Worm (Caenorhabditis elegans) whole organism, L3 larva: ENCODE results near the gene Y7A5A.20.

Experiments
- R02D3.7 ChIP-seq: fragments of 150-350 bp; optimal IDR thresholded peaks from 2 replicates; lab custom pipeline; 2014; ENCODE audit warnings: missing biosample characterization, missing genetic modification characterization
- ZK546.5 ChIP-seq: sonication (generic microtip); optimal IDR thresholded peaks from 2 replicates; lab custom pipeline; 2017; ENCODE audit warnings: missing biosample characterization, missing genetic modification characterization
- aly-2 ChIP-seq: fragments of 150-350 bp; optimal IDR thresholded peaks from 2 replicates; lab custom pipeline; 2014; ENCODE audit warnings: missing biosample characterization, missing genetic modification characterization
- ama-1 ChIP-seq: fragments of 150-350 bp; optimal IDR thresholded peaks from 2 replicates; lab custom pipeline; 2018
- ceh-16 ChIP-seq: sonication (generic microtip); optimal IDR thresholded peaks from 2 replicates; lab custom pipeline; 2017; ENCODE audit warnings: missing biosample characterization, missing genetic modification characterization
- ceh-28 ChIP-seq: fragments of 150-350 bp; optimal IDR thresholded peaks from 2 replicates; lab custom pipeline; 2014; ENCODE audit warnings: missing biosample characterization, missing genetic modification reagents, missing genetic modification characterization
- ceh-9 ChIP-seq: sonication (generic microtip); optimal IDR thresholded peaks from 2 replicates; lab custom pipeline; 2018; ENCODE audit warnings: missing biosample characterization, missing genetic modification characterization
- daf-12 ChIP-seq: fragments of 150-350 bp; optimal IDR thresholded peaks from 2 replicates; lab custom pipeline; 2014; ENCODE audit warnings: missing biosample characterization, missing genetic modification reagents, missing genetic modification characterization
- egl-27 ChIP-seq: sonication (generic microtip); optimal IDR thresholded peaks from 4 replicates; lab custom pipeline; 2017; ENCODE audit warnings: missing biosample characterization, missing genetic modification reagents, missing genetic modification characterization
- elt-1 ChIP-seq: fragments of 150-350 bp; optimal IDR thresholded peaks from 2 replicates; lab custom pipeline; 2014; ENCODE audit warnings: missing biosample characterization, missing genetic modification characterization
- elt-2 ChIP-seq: sonication (generic microtip); optimal IDR thresholded peaks from 2 replicates; lab custom pipeline; 2016; ENCODE audit warnings: missing genetic modification reagents, mild to moderate bottlenecking, missing genetic modification characterization, missing compliant biosample characterization
- fos-1 ChIP-seq: fragments of 150-350 bp; optimal IDR thresholded peaks from 2 replicates; lab custom pipeline; 2014; ENCODE audit warnings: missing biosample characterization, missing genetic modification characterization
- hmg-11 ChIP-seq: sonication (generic microtip); optimal IDR thresholded peaks from 2 replicates; lab custom pipeline; 2016; ENCODE audit warnings: missing genetic modification characterization, missing compliant biosample characterization
- jun-1 ChIP-seq: fragments of 150-350 bp; optimal IDR thresholded peaks from 2 replicates; lab custom pipeline; 2014; ENCODE audit warnings: missing biosample characterization, missing genetic modification reagents, missing genetic modification characterization
- lin-15B ChIP-seq: fragments of 150-350 bp; optimal IDR thresholded peaks from 2 replicates; lab custom pipeline; 2014; ENCODE audit warnings: missing biosample characterization, missing genetic modification characterization
- lin-39 ChIP-seq: fragments of 150-350 bp; optimal IDR thresholded peaks from 2 replicates; lab custom pipeline; 2018; ENCODE audit warnings: missing biosample characterization, missing genetic modification reagents, missing genetic modification characterization
- lsy-12 ChIP-seq: sonication (generic microtip); optimal IDR thresholded peaks from 2 replicates; lab custom pipeline; 2016; ENCODE audit warnings: mild to moderate bottlenecking, missing genetic modification characterization, missing compliant biosample characterization
- mdl-1 ChIP-seq: fragments of 150-350 bp; optimal IDR thresholded peaks from 2 replicates; lab custom pipeline; 2014; ENCODE audit warnings: missing biosample characterization, missing genetic modification characterization
- mml-1 ChIP-seq: fragments of 150-350 bp; sonication (generic microtip); optimal IDR thresholded peaks from 3 replicates; lab custom pipeline; 2014; ENCODE audit warnings: missing biosample characterization, missing genetic modification characterization
- nfya-1 ChIP-seq: sonication (generic microtip); optimal IDR thresholded peaks from 2 replicates; lab custom pipeline; 2017; ENCODE audit warnings: missing genetic modification characterization, mild to moderate bottlenecking, missing compliant biosample characterization, antibody characterized with exemption, moderate library complexity; ENCODE audit not compliant: insufficient read depth
- nhr-11 ChIP-seq: fragments of 150-350 bp; optimal IDR thresholded peaks from 2 replicates; lab custom pipeline; 2014; ENCODE audit warnings: missing biosample characterization, missing genetic modification characterization
- nhr-12 ChIP-seq: fragments of 150-350 bp; optimal IDR thresholded peaks from 2 replicates; lab custom pipeline; 2014; ENCODE audit warnings: missing biosample characterization, missing genetic modification characterization
- nhr-23 ChIP-seq: fragments of 150-350 bp; optimal IDR thresholded peaks from 2 replicates; lab custom pipeline; 2014; ENCODE audit warnings: missing biosample characterization, missing genetic modification reagents, missing genetic modification characterization
- nhr-237 ChIP-seq: fragments of 150-350 bp; optimal IDR thresholded peaks from 2 replicates; lab custom pipeline; 2014; ENCODE audit warnings: missing biosample characterization, missing genetic modification characterization
- nhr-25 ChIP-seq: sonication (generic microtip); optimal IDR thresholded peaks from 2 replicates; lab custom pipeline; 2017; ENCODE audit warnings: missing biosample characterization, missing genetic modification characterization
- nhr-28 ChIP-seq: fragments of 150-350 bp; optimal IDR thresholded peaks from 2 replicates; lab custom pipeline; 2014; ENCODE audit warnings: missing biosample characterization, missing genetic modification characterization
- nhr-43 ChIP-seq: sonication (generic microtip); optimal IDR thresholded peaks from 2 replicates; lab custom pipeline; 2016; ENCODE audit warnings: mild to moderate bottlenecking, missing genetic modification characterization, missing compliant biosample characterization; ENCODE audit not compliant: poor library complexity, severe bottlenecking
- nhr-67 ChIP-seq: fragments of 150-350 bp; optimal IDR thresholded peaks from 2 replicates; lab custom pipeline; 2014; ENCODE audit warnings: missing biosample characterization, missing genetic modification characterization
- nhr-76 ChIP-seq: fragments of 150-350 bp; sonication (generic microtip); optimal IDR thresholded peaks from 5 replicates; lab custom pipeline; 2014; ENCODE audit warnings: missing biosample characterization, missing genetic modification characterization
- pha-4 ChIP-seq: fragments of 150-350 bp; optimal IDR thresholded peaks from 2 replicates; lab custom pipeline; 2014; ENCODE audit warnings: missing biosample characterization, missing genetic modification reagents, missing genetic modification characterization
- pqm-1 ChIP-seq: fragments of 150-350 bp; optimal IDR thresholded peaks from 2 replicates; lab custom pipeline; 2017; ENCODE audit warnings: missing biosample characterization, missing genetic modification characterization, inconsistent platforms
- sea-2 ChIP-seq: fragments of 150-350 bp; sonication (generic microtip); optimal IDR thresholded peaks from 4 replicates; lab custom pipeline; 2014; ENCODE audit warnings: missing biosample characterization, missing genetic modification reagents, missing genetic modification characterization
- skn-1 ChIP-seq: fragments of 150-350 bp; optimal IDR thresholded peaks from 2 replicates; lab custom pipeline; 2014; ENCODE audit warnings: missing biosample characterization, missing genetic modification characterization
- snpc-4 ChIP-seq: fragments of 150-350 bp; optimal IDR thresholded peaks from 2 replicates; lab custom pipeline; 2014; ENCODE audit warnings: missing biosample characterization, missing genetic modification characterization
- tbx-2 ChIP-seq: sonication (generic microtip); optimal IDR thresholded peaks from 2 replicates; lab custom pipeline; 2016; ENCODE audit warnings: mild to moderate bottlenecking, missing genetic modification characterization, missing compliant biosample characterization
- unc-39 ChIP-seq: sonication (generic microtip); optimal IDR thresholded peaks from 4 replicates; lab custom pipeline; 2017; ENCODE audit warnings: missing biosample characterization, missing genetic modification characterization
- zag-1 ChIP-seq: fragments of 150-350 bp; optimal IDR thresholded peaks from 2 replicates; lab custom pipeline; 2014; ENCODE audit warnings: missing biosample characterization, missing genetic modification characterization
- ztf-11 ChIP-seq: fragments of 150-350 bp; optimal IDR thresholded peaks from 2 replicates; lab custom pipeline; 2014; ENCODE audit warnings: missing biosample characterization, missing genetic modification characterization
- ztf-4 ChIP-seq: fragments of 150-350 bp; optimal IDR thresholded peaks from 2 replicates; lab custom pipeline; 2014; ENCODE audit warnings: missing biosample characterization, missing genetic modification characterization

The Y7A5A.20 gene

DNA sequence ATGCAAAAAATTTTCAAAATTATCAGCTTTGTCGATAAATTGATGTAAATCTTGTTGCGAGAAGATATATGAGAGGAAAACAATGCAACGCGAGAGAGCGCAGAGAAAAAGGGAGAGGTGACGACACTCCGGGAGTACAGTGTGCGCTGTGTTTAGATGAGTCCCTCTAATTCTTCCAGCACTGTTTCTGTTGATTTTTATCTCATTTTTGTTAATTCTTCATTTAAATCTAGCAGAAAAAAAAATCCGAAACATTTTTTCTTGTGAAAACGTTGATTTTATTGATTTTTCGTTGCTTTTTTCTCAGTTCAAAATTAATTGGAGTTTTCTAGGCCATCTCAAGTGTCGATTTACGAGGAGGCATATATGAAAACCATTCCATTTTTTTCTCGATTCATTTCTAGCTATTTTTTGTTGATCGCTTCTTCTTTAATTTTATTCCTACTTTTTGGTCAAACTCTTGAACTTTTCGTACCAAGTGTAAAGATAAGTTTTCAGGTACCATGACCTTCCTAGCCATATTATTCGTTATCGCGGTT lies 21.3 kb downstream of the Y7A5A.20 start, which contains the start of gene acl-1 (continued):
- TF ChIP-seq nhr-67 (no peak), nhr-12 (tag; lab: Kevin White, UChicago) (no peak), mdl-1 (tag; lab: Kevin White, UChicago) (peak; percentile 8), zag-1 (peak; percentile 2)
- TF ChIP-seq, all 47 proteins: peak for 19

DNA sequence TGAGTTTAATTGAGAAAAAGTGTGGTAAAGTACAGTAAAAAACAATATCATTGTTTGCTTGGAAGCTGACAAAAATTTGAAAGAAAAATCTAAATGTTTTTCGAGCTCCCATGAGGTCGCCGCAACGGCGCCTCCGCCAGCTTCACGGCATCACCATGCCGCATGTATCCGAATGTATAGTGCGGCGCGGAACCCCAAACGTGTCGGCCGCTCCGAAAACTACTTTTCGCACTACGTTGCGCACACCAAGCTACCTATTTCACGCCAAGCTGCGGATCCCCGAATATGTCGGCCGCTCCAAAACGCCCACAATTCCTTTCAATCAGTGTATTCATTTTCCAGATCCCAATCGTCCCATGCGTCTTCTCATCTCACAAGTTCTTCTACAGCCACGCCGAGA lies 22.9 kb downstream of the Y7A5A.20 start:
- TF ChIP-seq ceh-9 (tag; lab: Kevin White, UChicago) (no peak), snpc-4 (tag; lab: Kevin White, UChicago) (peak; percentile 36)

DNA sequence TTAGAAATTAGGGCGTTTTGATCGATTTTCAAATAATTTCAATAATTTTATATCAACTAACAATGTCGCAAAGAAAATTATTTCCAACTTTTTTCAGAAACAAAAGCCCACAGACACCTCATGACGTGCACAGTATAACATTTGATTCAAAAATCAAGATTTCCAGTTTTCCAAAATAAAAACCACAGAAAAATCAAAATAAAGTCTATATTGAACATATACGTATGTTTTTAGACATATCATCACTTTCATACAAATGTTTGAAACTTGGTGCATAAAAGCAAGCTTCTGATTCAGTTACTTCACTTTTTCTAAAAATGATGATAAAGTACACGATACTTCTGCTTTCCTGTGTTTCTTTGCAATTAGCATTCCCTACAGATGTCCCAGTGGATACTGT lies 28.7 kb downstream of the Y7A5A.20 start, which contains the start of gene F53H4.2:
F53H4.2 (plus strand) TSS at position 301 of the 400 bp plus-strand sequence.
- no peak for TF ChIP-seq lin-39
- TF ChIP-seq nhr-12 (tag; lab: Kevin White, UChicago), result no peak
- no peak for TF ChIP-seq zag-1

DNA sequence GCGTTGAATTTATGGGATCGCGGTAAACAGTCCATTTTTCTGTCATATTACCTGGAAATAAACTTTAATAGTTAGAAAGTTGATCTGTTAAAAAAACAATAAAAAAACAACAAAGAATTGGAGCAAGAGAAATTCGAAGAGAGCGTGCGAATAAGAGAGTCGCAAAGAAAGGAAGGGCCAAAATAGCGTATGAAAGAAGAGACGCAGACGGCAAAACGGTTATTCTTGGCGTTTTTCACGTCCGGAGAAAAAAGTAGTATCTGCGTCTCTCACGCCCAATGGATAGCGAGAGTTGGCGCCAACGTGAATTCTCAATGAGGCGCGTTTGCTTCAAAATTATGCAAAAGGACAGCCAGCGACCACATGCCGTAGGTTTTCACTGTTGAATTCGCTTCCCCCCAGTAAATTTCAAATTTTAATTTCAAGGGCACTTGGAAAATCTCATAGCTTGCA lies 32.4 kb downstream of the Y7A5A.20 start, which contains the start of gene F53H4.6:
F53H4.6 (minus strand) TSS at position 51 of the 453 bp plus-strand sequence.
- TF ChIP-seq tbx-2 (tag; lab: Kevin White, UChicago), result no peak
- TF ChIP-seq daf-12 (tag; lab: Kevin White, UChicago), result no peak
- TF ChIP-seq lin-15B (tag; lab: Kevin White, UChicago), result peak; percentile 77
- TF ChIP-seq R02D3.7 (tag; lab: Kevin White, UChicago), result no peak
- no peak for TF ChIP-seq jun-1 (tag; lab: Kevin White, UChicago)
- TF ChIP-seq ceh-16 (tag; lab: Kevin White, UChicago), result no peak
- TF ChIP-seq nhr-23 (tag; lab: Kevin White, UChicago), result no peak
- TF ChIP-seq nhr-76 (tag; lab: Kevin White, UChicago), result no peak
- TF ChIP-seq ceh-9 (tag; lab: Kevin White, UChicago), result no peak
- TF ChIP-seq ceh-28 (tag; lab: Kevin White, UChicago), result no peak
- no peak for TF ChIP-seq hmg-11 (tag; lab: Kevin White, UChicago)
- no peak for TF ChIP-seq unc-39 (tag; lab: Kevin White, UChicago)
- peak; percentile 62 for TF ChIP-seq lsy-12 (tag; lab: Kevin White, UChicago)
- TF ChIP-seq pqm-1 (tag; lab: Kevin White, UChicago), result no peak
- TF ChIP-seq, all 47 proteins: peak for 2

DNA sequence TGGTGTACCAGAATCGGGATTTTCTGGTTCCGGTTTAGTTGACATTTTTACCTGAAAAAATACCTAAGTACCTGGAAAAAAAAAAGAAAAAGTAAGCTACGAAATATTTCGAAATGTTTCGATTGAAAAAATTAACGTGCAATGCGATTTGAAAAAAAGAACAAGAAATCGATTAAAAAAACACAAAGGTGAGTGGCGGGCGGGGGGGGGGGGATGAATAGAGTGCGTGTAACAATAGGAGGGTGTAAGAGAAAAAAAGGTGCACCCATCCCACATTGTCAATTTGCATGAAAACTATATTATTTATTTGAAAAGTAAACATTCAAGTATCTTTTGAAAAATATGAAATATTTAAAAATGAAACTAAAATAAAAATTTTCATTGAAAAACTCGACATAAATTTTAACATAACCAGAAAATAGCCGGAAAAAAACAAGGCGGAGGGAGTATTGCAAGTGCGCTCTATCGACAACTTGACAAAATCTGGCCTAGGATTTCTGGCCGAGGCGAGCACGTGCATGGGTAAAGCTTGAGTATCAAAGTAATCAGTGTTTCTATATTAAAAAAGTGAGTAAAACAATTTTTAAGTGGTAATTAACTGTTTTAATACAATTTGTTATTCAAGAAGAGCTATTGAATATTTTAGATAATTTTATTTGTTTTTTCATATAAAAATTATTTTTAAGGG lies 37.9 kb downstream of the Y7A5A.20 start, which contains the start of the genes csb-1 and F53H4.4:
csb-1 (minus strand) TSS at position 51 of the 688 bp plus-strand sequence.
F53H4.4 (plus strand) TSS at position 520 of the 688 bp plus-strand sequence.
- TF ChIP-seq pqm-1 (tag; lab: Kevin White, UChicago) (peak; percentile 13), egl-27 (tag; lab: Kevin White, UChicago) (no peak), lsy-12 (tag; lab: Kevin White, UChicago) (peak; percentile 77), pha-4 (tag; lab: Kevin White, UChicago) (peak; percentile 89), zag-1 (no peak), R02D3.7 (tag; lab: Kevin White, UChicago) (peak; percentile 53), nhr-76 (tag; lab: Kevin White, UChicago) (no peak), daf-12 (tag; lab: Kevin White, UChicago) (no peak), elt-1 (no peak), snpc-4 (tag; lab: Kevin White, UChicago) (peak; percentile 55), ztf-11 (tag; lab: Kevin White, UChicago) (no peak), ceh-28 (tag; lab: Kevin White, UChicago) (no peak), nhr-25 (peak; percentile 39), mml-1 (no peak), hmg-11 (tag; lab: Kevin White, UChicago) (peak; percentile 43), nhr-11 (no peak), nfya-1 (peak; percentile 59), unc-39 (tag; lab: Kevin White, UChicago) (no peak), ztf-4 (tag; lab: Kevin White, UChicago) (no peak), nhr-28 (tag; lab: Kevin White, UChicago) (no peak), nhr-237 (tag; lab: Kevin White, UChicago) (no peak), ZK546.5 (no peak), mdl-1 (tag; lab: Kevin White, UChicago) (peak; percentile 89), sea-2 (no peak), ama-1 (no peak), jun-1 (tag; lab: Kevin White, UChicago) (peak; percentile 49), nhr-12 (tag; lab: Kevin White, UChicago) (no peak), elt-2 (tag; lab: Kevin White, UChicago) (peak; percentile 62), skn-1 (tag; lab: Kevin White, UChicago) (peak; percentile 68), nhr-23 (tag; lab: Kevin White, UChicago) (peak; percentile 64), nhr-67 (no peak), lin-15B (tag; lab: Kevin White, UChicago) (peak; percentile 90), fos-1 (tag; lab: Kevin White, UChicago) (no peak), lin-39 (peak; percentile 51), aly-2 (tag; lab: Kevin White, UChicago) (no peak), nhr-43 (peak; percentile 51), ceh-9 (tag; lab: Kevin White, UChicago) (no peak), tbx-2 (tag; lab: Kevin White, UChicago) (no peak), ceh-16 (tag; lab: Kevin White, UChicago) (no peak)
